Worm (Caenorhabditis elegans) whole organism, midembryonic: ENCODE results near the gene ifas-3.

ENCODE experiments used
- T22C8.4 ChIP-seq: fragments of 200-800 bp; sonication (Bioruptor generic); IDR thresholded peaks from 2 replicates; pipeline ENCODE4 v1.3.6; 2022; ENCODE audit warnings: missing genetic modification characterization, missing compliant biosample characterization
- cog-1 ChIP-seq: sonication (generic microtip); optimal IDR thresholded peaks from 2 replicates; lab custom pipeline; 2016; ENCODE audit warnings: missing genetic modification characterization, missing compliant biosample characterization
- flt-1 ChIP-seq: fragments of 200-800 bp; sonication (Bioruptor generic); IDR thresholded peaks from 2 replicates; pipeline ENCODE4 v1.3.6; 2022; ENCODE audit warnings: missing genetic modification characterization, missing compliant biosample characterization
- klf-2 ChIP-seq: fragments of 200-800 bp; sonication (Bioruptor generic); conservative IDR thresholded peaks from 2 replicates; pipeline ENCODE4 v1.3.6; 2022; ENCODE audit warnings: missing genetic modification reagents, missing genetic modification characterization, missing compliant biosample characterization
- med-1 ChIP-seq: sonication (generic microtip); optimal IDR thresholded peaks from 2 replicates; lab custom pipeline; 2017; ENCODE audit warnings: missing genetic modification characterization, mild to moderate bottlenecking, missing compliant biosample characterization, antibody characterized with exemption, missing genetic modification reagents; ENCODE audit not compliant: insufficient read depth
- ref-1 ChIP-seq: fragments of 200-800 bp; sonication (Bioruptor generic); conservative IDR thresholded peaks from 2 replicates; pipeline ENCODE4 v1.3.6; 2022; ENCODE audit warnings: missing genetic modification reagents, missing genetic modification characterization, missing compliant biosample characterization
- tab-1 ChIP-seq: fragments of 200-800 bp; sonication (Bioruptor generic); IDR thresholded peaks from 2 replicates; pipeline ENCODE4 v1.3.6; 2022; ENCODE audit warnings: missing genetic modification characterization, missing compliant biosample characterization
- ztf-23 ChIP-seq: fragments of 200-800 bp; sonication (Bioruptor generic); IDR thresholded peaks from 2 replicates; pipeline ENCODE4 v1.3.6; 2022; ENCODE audit warnings: missing genetic modification reagents, missing genetic modification characterization, missing compliant biosample characterization
- ztf-29 ChIP-seq: fragments of 200-800 bp; sonication (Bioruptor generic); IDR thresholded peaks from 2 replicates; pipeline ENCODE4 v1.3.6; 2022; ENCODE audit warnings: missing genetic modification reagents, missing genetic modification characterization, missing compliant biosample characterization

Gene ifas-3

ce11 chrIV:15933814-15934213 is 16.9 kb downstream of the ifas-3 start, which contains the start of gene srv-16:
Gene srv-16, minus strand, starts transcription at chrIV:15933914.
- TF ChIP-seq ztf-29 (GFP tag; lab: Robert Waterston, UW) = no peak

- TF ChIP-seq klf-2 (GFP tag; lab: Robert Waterston, UW) (no peak), tab-1 (GFP tag; lab: Robert Waterston, UW) (peak; percentile 78), ztf-29 (GFP tag; lab: Robert Waterston, UW) (0 out of 2 replicates have a peak, but pooled peaks have one; percentile 36), T22C8.4 (no peak), cog-1 (tag; lab: Kevin White, UChicago) (peak; percentile 28), ztf-23 (GFP tag; lab: Robert Waterston, UW) (peak; percentile 76), med-1 (GFP tag; lab: Kevin White, UChicago) (no peak), ref-1 (0 out of 2 replicates have a peak, but pooled peaks have one; percentile 20), flt-1 (GFP tag; lab: Robert Waterston, UW) (no peak)
These were observed 18.9 kb downstream of the ifas-3 start for ce11 chrIV:15931833-15932232.

- TF ChIP-seq flt-1 (GFP tag; lab: Robert Waterston, UW) (peak; percentile 77), cog-1 (tag; lab: Kevin White, UChicago) (no peak), ztf-29 (GFP tag; lab: Robert Waterston, UW) (0 out of 2 replicates have a peak, but pooled peaks have one; percentile 43), klf-2 (GFP tag; lab: Robert Waterston, UW) (0 out of 2 replicates have a peak, but pooled peaks have one; percentile 52), ztf-23 (GFP tag; lab: Robert Waterston, UW) (peak; percentile 75), med-1 (GFP tag; lab: Kevin White, UChicago) (no peak), ref-1 (0 out of 2 replicates have a peak, but pooled peaks have one; percentile 49), T22C8.4 (no peak), tab-1 (GFP tag; lab: Robert Waterston, UW) (0 out of 2 replicates have a peak, but pooled peaks have one; percentile 25)
These were observed 19.5 kb downstream of the ifas-3 start for ce11 chrIV:15931176-15931575.

ce11 chrIV:15930694-15931093 is 20.0 kb downstream of the ifas-3 start:
- TF ChIP-seq T22C8.4 = peak; percentile 65
- no peak for TF ChIP-seq med-1 (GFP tag; lab: Kevin White, UChicago)

- no peak for TF ChIP-seq med-1 (GFP tag; lab: Kevin White, UChicago)
- TF ChIP-seq T22C8.4 = no peak
- TF ChIP-seq flt-1 (GFP tag; lab: Robert Waterston, UW) = no peak
- no peak for TF ChIP-seq ref-1
- no peak for TF ChIP-seq tab-1 (GFP tag; lab: Robert Waterston, UW)
- TF ChIP-seq ztf-23 (GFP tag; lab: Robert Waterston, UW) = no peak
- TF ChIP-seq cog-1 (tag; lab: Kevin White, UChicago) = no peak
- TF ChIP-seq ztf-29 (GFP tag; lab: Robert Waterston, UW) = no peak
- TF ChIP-seq klf-2 (GFP tag; lab: Robert Waterston, UW) = no peak
These were observed 20.4 kb downstream of the ifas-3 start, which contains the start of gene Y105C5B.9 for ce11 chrIV:15930281-15930680. Gene Y105C5B.9, plus strand, starts transcription at chrIV:15930581.

ce11 chrIV:15929831-15930230 is 20.9 kb downstream of the ifas-3 start:
- TF ChIP-seq ztf-29 (GFP tag; lab: Robert Waterston, UW) = no peak

ce11 chrIV:15926746-15927145 is 23.9 kb downstream of the ifas-3 start, which contains the start of gene Y105C5B.8:
Gene Y105C5B.8, minus strand, starts transcription at chrIV:15926846.
- TF ChIP-seq klf-2 (GFP tag; lab: Robert Waterston, UW) (no peak), ref-1 (no peak), cog-1 (tag; lab: Kevin White, UChicago) (no peak), T22C8.4 (no peak), ztf-23 (GFP tag; lab: Robert Waterston, UW) (no peak), flt-1 (GFP tag; lab: Robert Waterston, UW) (no peak), ztf-29 (GFP tag; lab: Robert Waterston, UW) (no peak), med-1 (GFP tag; lab: Kevin White, UChicago) (no peak), tab-1 (GFP tag; lab: Robert Waterston, UW) (no peak)

ce11 chrIV:15923000-15923399 is 27.7 kb downstream of the ifas-3 start:
- TF ChIP-seq tab-1 (GFP tag; lab: Robert Waterston, UW) = no peak
- no peak for TF ChIP-seq flt-1 (GFP tag; lab: Robert Waterston, UW)
- no peak for TF ChIP-seq ztf-23 (GFP tag; lab: Robert Waterston, UW)
- no peak for TF ChIP-seq med-1 (GFP tag; lab: Kevin White, UChicago)
- no peak for TF ChIP-seq ztf-29 (GFP tag; lab: Robert Waterston, UW)
- no peak for TF ChIP-seq T22C8.4
- TF ChIP-seq ref-1 = no peak
- no peak for TF ChIP-seq klf-2 (GFP tag; lab: Robert Waterston, UW)
- TF ChIP-seq cog-1 (tag; lab: Kevin White, UChicago) = no peak

ce11 chrIV:15915061-15915460 is 35.6 kb downstream of the ifas-3 start:
- TF ChIP-seq klf-2 (GFP tag; lab: Robert Waterston, UW) = no peak
- no peak for TF ChIP-seq ztf-29 (GFP tag; lab: Robert Waterston, UW)
- TF ChIP-seq flt-1 (GFP tag; lab: Robert Waterston, UW) = no peak
- TF ChIP-seq cog-1 (tag; lab: Kevin White, UChicago) = no peak
- TF ChIP-seq med-1 (GFP tag; lab: Kevin White, UChicago) = no peak
- no peak for TF ChIP-seq ref-1
- no peak for TF ChIP-seq ztf-23 (GFP tag; lab: Robert Waterston, UW)
- no peak for TF ChIP-seq T22C8.4
- no peak for TF ChIP-seq tab-1 (GFP tag; lab: Robert Waterston, UW)

ce11 chrIV:15908251-15908650 is 42.4 kb downstream of the ifas-3 start:
- TF ChIP-seq tab-1 (GFP tag; lab: Robert Waterston, UW) = no peak
- TF ChIP-seq ref-1 = no peak
- no peak for TF ChIP-seq flt-1 (GFP tag; lab: Robert Waterston, UW)
- no peak for TF ChIP-seq med-1 (GFP tag; lab: Kevin White, UChicago)
- no peak for TF ChIP-seq cog-1 (tag; lab: Kevin White, UChicago)
- no peak for TF ChIP-seq ztf-23 (GFP tag; lab: Robert Waterston, UW)
- no peak for TF ChIP-seq klf-2 (GFP tag; lab: Robert Waterston, UW)
- TF ChIP-seq T22C8.4 = no peak
- no peak for TF ChIP-seq ztf-29 (GFP tag; lab: Robert Waterston, UW)
